Worm (Caenorhabditis elegans) whole organism, L4/young adult: ENCODE data around the gene D1005.4.

Experiments used
- W03F9.2 ChIP-seq: fragments of 150-350 bp; optimal IDR thresholded peaks from 2 replicates; lab custom pipeline; 2014; ENCODE audit warnings: missing biosample characterization, missing genetic modification characterization
- dao-5 ChIP-seq: sonication (generic microtip); optimal IDR thresholded peaks from 2 replicates; lab custom pipeline; 2016; ENCODE audit warnings: missing genotype, missing genetic modification characterization, moderate library complexity, missing compliant biosample characterization
- him-1 ChIP-seq: sonication (generic microtip); optimal IDR thresholded peaks from 2 replicates; lab custom pipeline; 2016; ENCODE audit warnings: missing genotype, missing genetic modification reagents, missing genetic modification characterization, missing compliant biosample characterization

DNA sequence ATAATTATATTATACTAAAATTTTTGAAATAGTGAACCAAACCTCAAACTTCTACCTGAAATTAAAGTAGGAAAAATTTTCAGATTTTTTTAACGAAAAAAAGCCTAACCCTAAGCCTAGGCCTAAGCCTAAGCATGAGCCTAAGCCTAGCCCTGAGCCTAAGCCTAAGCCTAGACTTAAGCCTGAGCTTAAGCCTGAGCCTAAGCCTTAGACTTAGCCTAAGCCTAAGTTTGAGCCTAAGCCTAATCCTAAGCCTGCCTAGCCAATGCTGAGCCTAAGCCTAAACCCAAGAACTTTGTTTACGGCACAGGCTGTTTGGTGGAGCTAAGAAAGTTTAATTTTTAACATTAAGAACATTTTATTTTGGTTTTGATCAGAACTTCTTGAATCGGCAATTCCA lies 10.4 kb upstream of the D1005.4 start:
- TF ChIP-seq him-1 (tag; lab: Kevin White, UChicago) (no peak), dao-5 (tag; lab: Kevin White, UChicago) (no peak), W03F9.2 (tag; lab: Kevin White, UChicago) (no peak)
